Worm (Caenorhabditis elegans) whole organism, mixed stage, embryonic: ENCODE measurements around the gene toca-2.

Experiments used
- M03D4.4 ChIP-seq: sonication (generic microtip); optimal IDR thresholded peaks from 2 replicates; lab custom pipeline; 2017; ENCODE audit warnings: mild to moderate bottlenecking, missing genetic modification characterization, missing compliant biosample characterization
- bed-3 ChIP-seq: fragments of 200-800 bp; sonication (Bioruptor generic); optimal IDR thresholded peaks from 3 replicates; lab custom pipeline; 2018; ENCODE audit warnings: mild to moderate bottlenecking, missing genetic modification characterization, moderate library complexity, missing compliant biosample characterization
- blmp-1 ChIP-seq: fragments of 150-350 bp; optimal IDR thresholded peaks from 2 replicates; lab custom pipeline; 2014; ENCODE audit warnings: missing biosample characterization, missing genetic modification characterization
- ceh-39 ChIP-seq: fragments of 150-350 bp; optimal IDR thresholded peaks from 2 replicates; lab custom pipeline; 2014; ENCODE audit warnings: missing biosample characterization, missing genetic modification characterization
- ceh-43 ChIP-seq: fragments of 200-800 bp; sonication (Bioruptor generic); optimal IDR thresholded peaks from 2 replicates; lab custom pipeline; 2018; ENCODE audit warnings: mild to moderate bottlenecking, missing genetic modification characterization, moderate library complexity, missing compliant biosample characterization
- ceh-83 ChIP-seq: fragments of 200-800 bp; sonication (Bioruptor generic); optimal IDR thresholded peaks from 2 replicates; lab custom pipeline; 2018; ENCODE audit warnings: mild to moderate bottlenecking, missing genetic modification characterization, missing compliant biosample characterization
- ces-1 ChIP-seq: fragments of 150-350 bp; optimal IDR thresholded peaks from 2 replicates; lab custom pipeline; 2014; ENCODE audit warnings: missing biosample characterization, missing genetic modification reagents, missing genetic modification characterization
- cnd-1 ChIP-seq: fragments of 200-800 bp; sonication (Bioruptor generic); optimal IDR thresholded peaks from 2 replicates; lab custom pipeline; 2018; ENCODE audit warnings: mild to moderate bottlenecking, missing genetic modification characterization, missing compliant biosample characterization
- drap-1 ChIP-seq: fragments of 200-800 bp; sonication (Bioruptor generic); optimal IDR thresholded peaks from 3 replicates; lab custom pipeline; 2018; ENCODE audit warnings: mild to moderate bottlenecking, missing genetic modification characterization, missing compliant biosample characterization
- elt-1 ChIP-seq: sonication (generic microtip); optimal IDR thresholded peaks from 2 replicates; lab custom pipeline; 2017; ENCODE audit warnings: missing genetic modification characterization, mild to moderate bottlenecking, missing compliant biosample characterization, antibody characterized with exemption, moderate library complexity, borderline replicate concordance; ENCODE audit not compliant: insufficient read depth
- flh-1 ChIP-seq: fragments of 200-800 bp; sonication (Bioruptor generic); optimal IDR thresholded peaks from 2 replicates; lab custom pipeline; 2018; ENCODE audit warnings: mild to moderate bottlenecking, missing genetic modification characterization, moderate library complexity, missing compliant biosample characterization
- ham-2 ChIP-seq: fragments of 200-800 bp; sonication (Bioruptor generic); optimal IDR thresholded peaks from 2 replicates; lab custom pipeline; 2018; ENCODE audit warnings: mild to moderate bottlenecking, missing genetic modification characterization, missing compliant biosample characterization
- hlh-1 ChIP-seq: fragments of 150-350 bp; optimal IDR thresholded peaks from 2 replicates; lab custom pipeline; 2014; ENCODE audit warnings: missing biosample characterization, missing genetic modification reagents, missing genetic modification characterization
- lin-13 ChIP-seq: fragments of 150-350 bp; optimal IDR thresholded peaks from 2 replicates; lab custom pipeline; 2014; ENCODE audit warnings: missing biosample characterization, missing genetic modification characterization
- lin-32 ChIP-seq: fragments of 200-800 bp; sonication (Bioruptor generic); optimal IDR thresholded peaks from 2 replicates; lab custom pipeline; 2018; ENCODE audit warnings: mild to moderate bottlenecking, missing genetic modification characterization, missing compliant biosample characterization
- lsy-2 ChIP-seq: fragments of 150-350 bp; optimal IDR thresholded peaks from 2 replicates; lab custom pipeline; 2014; ENCODE audit warnings: missing biosample characterization, missing genetic modification characterization
- mep-1 ChIP-seq: fragments of 150-350 bp; optimal IDR thresholded peaks from 2 replicates; lab custom pipeline; 2017; ENCODE audit warnings: missing biosample characterization, missing genetic modification reagents, missing genetic modification characterization, inconsistent platforms
- mls-2 ChIP-seq: sonication (generic microtip); optimal IDR thresholded peaks from 2 replicates; lab custom pipeline; 2016; ENCODE audit warnings: mild to moderate bottlenecking, missing genetic modification characterization, moderate library complexity, missing compliant biosample characterization
- nhr-12 ChIP-seq: fragments of 150-350 bp; optimal IDR thresholded peaks from 2 replicates; lab custom pipeline; 2014; ENCODE audit warnings: missing biosample characterization, missing genetic modification characterization
- nhr-2 ChIP-seq: fragments of 150-350 bp; optimal IDR thresholded peaks from 2 replicates; lab custom pipeline; 2014; ENCODE audit warnings: missing biosample characterization, missing genetic modification characterization
- nhr-237 ChIP-seq: fragments of 150-350 bp; optimal IDR thresholded peaks from 2 replicates; lab custom pipeline; 2014; ENCODE audit warnings: missing biosample characterization, missing genetic modification characterization
- nhr-28 ChIP-seq: fragments of 150-350 bp; optimal IDR thresholded peaks from 2 replicates; lab custom pipeline; 2014; ENCODE audit warnings: missing biosample characterization, missing genetic modification characterization
- nhr-76 ChIP-seq: sonication (generic microtip); optimal IDR thresholded peaks from 2 replicates; lab custom pipeline; 2017; ENCODE audit warnings: missing biosample characterization, missing genetic modification characterization
- pha-4 ChIP-seq: fragments of 150-350 bp; optimal IDR thresholded peaks from 2 replicates; lab custom pipeline; 2018; ENCODE audit warnings: missing biosample characterization, missing genetic modification reagents, missing genetic modification characterization
- sem-2 ChIP-seq: fragments of 200-800 bp; sonication (Bioruptor generic); optimal IDR thresholded peaks from 2 replicates; lab custom pipeline; 2018; ENCODE audit warnings: mild to moderate bottlenecking, missing genetic modification characterization, missing compliant biosample characterization
- sptf-1 ChIP-seq: sonication (generic microtip); optimal IDR thresholded peaks from 2 replicates; lab custom pipeline; 2017; ENCODE audit warnings: mild to moderate bottlenecking, missing genetic modification characterization, moderate library complexity, missing compliant biosample characterization
- tbx-8 ChIP-seq: fragments of 200-800 bp; sonication (Bioruptor generic); optimal IDR thresholded peaks from 2 replicates; lab custom pipeline; 2018; ENCODE audit warnings: mild to moderate bottlenecking, missing genetic modification characterization, moderate library complexity, missing compliant biosample characterization
- unc-120 ChIP-seq: sonication (generic microtip); optimal IDR thresholded peaks from 2 replicates; lab custom pipeline; 2017; ENCODE audit warnings: missing genetic modification characterization, missing compliant biosample characterization; ENCODE audit not compliant: poor library complexity, severe bottlenecking
- unc-39 ChIP-seq: fragments of 150-350 bp; optimal IDR thresholded peaks from 2 replicates; lab custom pipeline; 2014; ENCODE audit warnings: missing biosample characterization, missing genetic modification characterization
- unc-62 ChIP-seq: fragments of 150-350 bp; optimal IDR thresholded peaks from 2 replicates; lab custom pipeline; 2014; ENCODE audit warnings: missing biosample characterization, missing genetic modification reagents, missing genetic modification characterization
- zip-8 ChIP-seq: fragments of 150-350 bp; optimal IDR thresholded peaks from 2 replicates; lab custom pipeline; 2014; ENCODE audit warnings: missing biosample characterization, missing genetic modification characterization
- ztf-11 ChIP-seq: fragments of 150-350 bp; optimal IDR thresholded peaks from 2 replicates; lab custom pipeline; 2014; ENCODE audit warnings: missing biosample characterization, missing genetic modification characterization

The toca-2 gene

DNA sequence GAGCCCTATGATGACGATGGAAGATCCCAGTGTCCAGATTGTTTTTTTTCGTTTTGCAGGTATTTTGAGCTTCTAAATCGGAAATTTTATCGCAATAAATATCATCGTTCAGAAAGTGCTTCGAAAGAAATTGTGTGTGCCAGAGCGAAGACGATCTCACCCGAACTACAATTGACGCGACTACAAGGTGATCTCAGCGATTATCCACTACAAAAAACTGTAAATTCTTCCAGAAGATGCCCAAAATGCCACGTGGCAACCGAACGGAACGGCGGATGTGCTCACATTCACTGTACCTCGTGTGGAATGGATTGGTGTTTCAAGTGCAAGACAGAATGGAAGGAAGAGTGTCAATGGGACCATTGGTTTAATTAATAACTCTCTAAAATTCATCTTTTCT, 17.2 kb downstream of the toca-2 start, which contains the start of gene mdt-29:
mdt-29 (plus strand) TSS at position 301 of the 400 bp plus-strand sequence.
- TF ChIP-seq tbx-8 (GFP tag; lab: Kevin White, UChicago) = no peak
- TF ChIP-seq blmp-1 (tag; lab: Kevin White, UChicago) = no peak
- TF ChIP-seq bed-3 (GFP tag; lab: Kevin White, UChicago) = no peak
- TF ChIP-seq mls-2 (tag; lab: Kevin White, UChicago) = no peak
- TF ChIP-seq sptf-1 = no peak

- TF ChIP-seq zip-8 (no peak), blmp-1 (tag; lab: Kevin White, UChicago) (peak; percentile 49)
Observed at ce11 chrIII:13778816-13779215, 23.1 kb downstream of the toca-2 start.

DNA sequence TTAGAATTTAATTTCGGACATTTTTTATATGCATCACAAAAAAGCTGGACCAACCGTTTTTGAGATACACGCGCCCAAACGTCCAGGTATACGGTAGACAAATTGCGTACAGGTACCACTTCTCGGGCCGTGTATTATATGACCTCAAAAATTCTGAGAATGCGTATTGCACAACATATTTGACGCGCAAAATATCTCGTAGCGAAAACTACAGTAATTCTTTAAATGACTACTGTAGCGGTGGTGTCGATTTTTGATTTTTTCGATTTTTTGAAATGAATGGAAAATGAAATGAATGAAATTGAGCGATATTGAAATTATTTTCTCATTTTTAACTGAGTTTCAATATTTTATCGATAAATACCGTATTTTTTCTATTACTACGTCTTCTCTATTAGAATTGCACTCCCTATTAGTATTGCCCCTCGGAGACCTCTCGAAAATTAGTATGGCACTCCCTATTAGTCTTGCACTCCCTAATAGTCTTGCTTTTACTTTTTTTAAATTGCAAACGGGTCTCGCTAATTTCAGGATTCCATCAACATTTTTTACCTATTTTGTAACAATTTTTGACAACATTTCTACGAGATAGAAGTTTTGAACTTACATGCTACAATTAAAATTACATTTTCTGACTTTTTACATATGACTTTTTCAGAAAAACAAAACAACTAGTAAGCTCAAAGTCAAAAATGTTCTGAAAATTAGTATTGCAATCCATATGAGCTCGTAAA, 23.8 kb downstream of the toca-2 start:
- no peak for TF ChIP-seq elt-1 (tag; lab: Kevin White, UChicago)
- TF ChIP-seq nhr-28 (tag; lab: Kevin White, UChicago) = no peak
- no peak for TF ChIP-seq sem-2 (GFP tag; lab: Kevin White, UChicago)
- TF ChIP-seq ham-2 (GFP tag; lab: Kevin White, UChicago) = no peak
- peak; percentile 11 for TF ChIP-seq lsy-2 (tag; lab: Kevin White, UChicago)
- TF ChIP-seq ztf-11 (tag; lab: Kevin White, UChicago) = no peak
- peak; percentile 70 for TF ChIP-seq ceh-83 (GFP tag; lab: Kevin White, UChicago)
- no peak for TF ChIP-seq zip-8
- no peak for TF ChIP-seq nhr-76 (tag; lab: Kevin White, UChicago)
- no peak for TF ChIP-seq ceh-39 (tag; lab: Kevin White, UChicago)
- TF ChIP-seq flh-1 (GFP tag; lab: Kevin White, UChicago) = no peak
- TF ChIP-seq ces-1 (GFP tag; lab: Kevin White, UChicago) = no peak
- no peak for TF ChIP-seq M03D4.4 (tag; lab: Kevin White, UChicago)
- TF ChIP-seq pha-4 (tag; lab: Kevin White, UChicago) = no peak
- peak; percentile 18 for TF ChIP-seq blmp-1 (tag; lab: Kevin White, UChicago)
- no peak for TF ChIP-seq nhr-12 (tag; lab: Kevin White, UChicago)
- no peak for TF ChIP-seq cnd-1
- TF ChIP-seq hlh-1 (tag; lab: Kevin White, UChicago) = no peak
- TF ChIP-seq bed-3 (GFP tag; lab: Kevin White, UChicago) = no peak
- peak; percentile 57 for TF ChIP-seq sptf-1
- TF ChIP-seq drap-1 = peak; percentile 31
- TF ChIP-seq tbx-8 (GFP tag; lab: Kevin White, UChicago) = no peak
- no peak for TF ChIP-seq nhr-237 (tag; lab: Kevin White, UChicago)
- TF ChIP-seq nhr-2 (tag; lab: Kevin White, UChicago) = no peak
- no peak for TF ChIP-seq lin-32 (GFP tag; lab: Kevin White, UChicago)
- no peak for TF ChIP-seq lin-13 (tag; lab: Kevin White, UChicago)
- no peak for TF ChIP-seq unc-39 (tag; lab: Kevin White, UChicago)
- TF ChIP-seq ceh-43 = no peak
- no peak for TF ChIP-seq mls-2 (tag; lab: Kevin White, UChicago)
- TF ChIP-seq mep-1 (tag; lab: Kevin White, UChicago) = no peak
- no peak for TF ChIP-seq unc-120 (tag; lab: Kevin White, UChicago)

ce11 chrIII:13780199-13780706, 24.6 kb downstream of the toca-2 start, which contains the start of gene pot-3:
TSS of gene pot-3 (plus strand) at chrIII:13780215.
- TF ChIP-seq unc-62 (GFP tag; lab: Kevin White, UChicago) = no peak
- peak; percentile 38 for TF ChIP-seq lin-32 (GFP tag; lab: Kevin White, UChicago)
- TF ChIP-seq, all 35 proteins: peak for 1
